Worm (Caenorhabditis elegans) whole organism, L4 larva: Measurements from ENCODE around the gene ceh-21.

Experiments used
- F10B5.3 ChIP-seq: sonication (generic microtip); optimal IDR thresholded peaks from 2 replicates; lab custom pipeline; 2016; ENCODE audit warnings: mild to moderate bottlenecking, missing genetic modification characterization, missing compliant biosample characterization
- F26F4.8 ChIP-seq: fragments of 200-800 bp; sonication (Bioruptor generic); conservative IDR thresholded peaks from 2 replicates; pipeline ENCODE4 v1.3.6; 2022; ENCODE audit warnings: missing genetic modification characterization, missing compliant biosample characterization
- F49E8.2 ChIP-seq: sonication (generic microtip); optimal IDR thresholded peaks from 2 replicates; lab custom pipeline; 2016; ENCODE audit warnings: missing compliant biosample characterization, mild to moderate bottlenecking, missing genetic modification characterization, borderline replicate concordance
- T26A8.4 ChIP-seq: fragments of 200-800 bp; sonication (Bioruptor generic); IDR thresholded peaks from 2 replicates; pipeline ENCODE4 v1.3.6; 2022; ENCODE audit warnings: missing genetic modification characterization, missing compliant biosample characterization
- Y48G9A.11 ChIP-seq: fragments of 200-800 bp; sonication (Bioruptor generic); IDR thresholded peaks from 2 replicates; pipeline ENCODE4 v1.3.6; 2022; ENCODE audit warnings: missing genetic modification reagents, missing genetic modification characterization, missing compliant biosample characterization
- Y5F2A.4 ChIP-seq: fragments of 200-800 bp; sonication (Bioruptor generic); optimal IDR thresholded peaks from 2 replicates; lab custom pipeline; 2018; ENCODE audit warnings: mild to moderate bottlenecking, missing genetic modification characterization, missing compliant biosample characterization
- ZK546.5 ChIP-seq, 2 experiments: sonication (generic microtip); optimal IDR thresholded peaks; 2 replicates each; lab custom pipeline; 2017; ENCODE audit warnings: missing biosample characterization in 2 of 2, missing genetic modification characterization in 2 of 2
- aha-1 ChIP-seq: fragments of 150-350 bp; peaks from one replicate; lab custom pipeline; 2014; ENCODE audit warnings: missing biosample characterization, missing genetic modification characterization
- attf-4 ChIP-seq: sonication (generic microtip); optimal IDR thresholded peaks from 3 replicates; lab custom pipeline; 2017; ENCODE audit warnings: missing biosample characterization, missing genetic modification characterization
- ceh-28 ChIP-seq: fragments of 150-350 bp; optimal IDR thresholded peaks from 2 replicates; lab custom pipeline; 2014; ENCODE audit warnings: missing biosample characterization, missing genetic modification reagents, missing genetic modification characterization
- ces-1 ChIP-seq: fragments of 150-350 bp; sonication (generic microtip); optimal IDR thresholded peaks from 4 replicates; lab custom pipeline; 2014; ENCODE audit warnings: missing biosample characterization, missing genetic modification reagents, missing genetic modification characterization
- cey-2 ChIP-seq: sonication (generic microtip); optimal IDR thresholded peaks from 3 replicates; lab custom pipeline; 2017; ENCODE audit warnings: missing genetic modification characterization, mild to moderate bottlenecking, missing compliant biosample characterization, antibody characterized with exemption, borderline replicate concordance; ENCODE audit not compliant: insufficient read depth
- daf-12 ChIP-seq: fragments of 150-350 bp; optimal IDR thresholded peaks from 2 replicates; lab custom pipeline; 2014; ENCODE audit warnings: missing biosample characterization, missing genetic modification reagents, missing genetic modification characterization
- daf-19 ChIP-seq: fragments of 200-800 bp; sonication (Bioruptor generic); conservative IDR thresholded peaks from 2 replicates; pipeline ENCODE4 v1.3.6; 2022; ENCODE audit warnings: missing genetic modification characterization, missing compliant biosample characterization
- daf-8 ChIP-seq: fragments of 200-800 bp; sonication (Bioruptor generic); IDR thresholded peaks from 2 replicates; pipeline ENCODE4 v1.3.6; 2022; ENCODE audit warnings: missing genetic modification characterization, missing compliant biosample characterization
- dmd-9 ChIP-seq: fragments of 200-800 bp; sonication (Bioruptor generic); IDR thresholded peaks from 2 replicates; pipeline ENCODE4 v1.3.6; 2022; ENCODE audit warnings: missing genetic modification reagents, missing genetic modification characterization, missing compliant biosample characterization
- dve-1 ChIP-seq: sonication (generic microtip); optimal IDR thresholded peaks from 2 replicates; lab custom pipeline; 2017; ENCODE audit warnings: antibody characterized with exemption, mild to moderate bottlenecking, missing genetic modification characterization, missing compliant biosample characterization; ENCODE audit not compliant: insufficient read depth
- egl-27 ChIP-seq: sonication (generic microtip); optimal IDR thresholded peaks from 3 replicates; lab custom pipeline; 2017; ENCODE audit warnings: missing biosample characterization, missing genetic modification reagents, missing genetic modification characterization
- fkh-10 ChIP-seq: fragments of 150-350 bp; optimal IDR thresholded peaks from 2 replicates; lab custom pipeline; 2014; ENCODE audit warnings: missing biosample characterization, missing genetic modification reagents, missing genetic modification characterization
- hlh-30 ChIP-seq: sonication (generic microtip); optimal IDR thresholded peaks from 2 replicates; lab custom pipeline; 2017; ENCODE audit warnings: antibody characterized with exemption, mild to moderate bottlenecking, missing genetic modification characterization, missing compliant biosample characterization; ENCODE audit not compliant: insufficient read depth
- jun-1 ChIP-seq: fragments of 150-350 bp; optimal IDR thresholded peaks from 2 replicates; lab custom pipeline; 2014; ENCODE audit warnings: missing biosample characterization, missing genetic modification reagents, missing genetic modification characterization
- lim-7 ChIP-seq: fragments of 200-800 bp; sonication (Bioruptor generic); IDR thresholded peaks from 2 replicates; pipeline ENCODE4 v1.3.6; 2022; ENCODE audit warnings: missing genetic modification characterization, missing compliant biosample characterization
- lin-1 ChIP-seq: fragments of 200-800 bp; sonication (Bioruptor generic); IDR thresholded peaks from 2 replicates; pipeline ENCODE4 v1.3.6; 2022; ENCODE audit warnings: missing genetic modification reagents, missing genetic modification characterization, missing compliant biosample characterization
- lin-15B ChIP-seq: fragments of 150-350 bp; sonication (generic microtip); optimal IDR thresholded peaks from 3 replicates; lab custom pipeline; 2014; ENCODE audit warnings: missing biosample characterization, missing genetic modification characterization
- lin-39 ChIP-seq: fragments of 150-350 bp; optimal IDR thresholded peaks from 2 replicates; lab custom pipeline; 2014; ENCODE audit warnings: missing biosample characterization, missing genetic modification reagents, missing genetic modification characterization
- lir-3 ChIP-seq: sonication (generic microtip); optimal IDR thresholded peaks from 2 replicates; lab custom pipeline; 2016; ENCODE audit warnings: mild to moderate bottlenecking, missing genetic modification characterization, missing compliant biosample characterization
- lsy-2 ChIP-seq, 2 experiments: fragments of 150-350 bp in 1 of 2; sonication (generic microtip) in 1 of 2; optimal IDR thresholded peaks; 2 replicates each; lab custom pipeline; 2014 to 2017; ENCODE audit warnings: missing biosample characterization in 2 of 2, missing genetic modification characterization in 2 of 2
- madf-9 ChIP-seq: fragments of 200-800 bp; sonication (Bioruptor generic); conservative IDR thresholded peaks from 2 replicates; pipeline ENCODE4 v1.3.6; 2022; ENCODE audit warnings: missing genetic modification reagents, missing genetic modification characterization, missing compliant biosample characterization
- mdl-1 ChIP-seq, 2 experiments: fragments of 150-350 bp in 1 of 2; sonication (generic microtip) in 1 of 2; optimal IDR thresholded peaks; 2 replicates each; lab custom pipeline; 2014 to 2017; ENCODE audit warnings: missing biosample characterization in 2 of 2, missing genetic modification characterization in 2 of 2
- mdt-29 ChIP-seq: fragments of 200-800 bp; sonication (Bioruptor generic); IDR thresholded peaks from 2 replicates; pipeline ENCODE4 v1.3.6; 2022; ENCODE audit warnings: missing genetic modification reagents, missing genetic modification characterization, missing compliant biosample characterization
- mep-1 ChIP-seq: fragments of 150-350 bp; sonication (generic microtip); optimal IDR thresholded peaks from 3 replicates; lab custom pipeline; 2014; ENCODE audit warnings: missing biosample characterization, missing genetic modification characterization
- mxl-2 ChIP-seq: fragments of 200-800 bp; sonication (Bioruptor generic); conservative IDR thresholded peaks from 2 replicates; pipeline ENCODE4 v1.3.6; 2022; ENCODE audit warnings: missing genetic modification reagents, missing genetic modification characterization, missing compliant biosample characterization
- nhr-10 ChIP-seq: fragments of 150-350 bp; optimal IDR thresholded peaks from 2 replicates; lab custom pipeline; 2014; ENCODE audit warnings: missing biosample characterization, missing genetic modification characterization
- nhr-111 ChIP-seq: fragments of 200-800 bp; sonication (Bioruptor generic); optimal IDR thresholded peaks from 2 replicates; lab custom pipeline; 2018; ENCODE audit warnings: mild to moderate bottlenecking, missing genetic modification characterization, missing compliant biosample characterization
- nhr-237 ChIP-seq: sonication (generic microtip); optimal IDR thresholded peaks from 2 replicates; lab custom pipeline; 2017; ENCODE audit warnings: missing biosample characterization, missing genetic modification characterization
- nhr-25 ChIP-seq: sonication (generic microtip); optimal IDR thresholded peaks from 2 replicates; lab custom pipeline; 2017; ENCODE audit warnings: missing genetic modification characterization, mild to moderate bottlenecking, missing compliant biosample characterization, antibody characterized with exemption, moderate library complexity, borderline replicate concordance; ENCODE audit not compliant: insufficient read depth
- nhr-42 ChIP-seq: fragments of 200-800 bp; sonication (Bioruptor generic); IDR thresholded peaks from 2 replicates; pipeline ENCODE4 v1.3.6; 2022; ENCODE audit warnings: missing genetic modification characterization, missing compliant biosample characterization
- nhr-48 ChIP-seq: sonication (generic microtip); optimal IDR thresholded peaks from 2 replicates; lab custom pipeline; 2016; ENCODE audit warnings: mild to moderate bottlenecking, missing genetic modification characterization, missing compliant biosample characterization
- nhr-76 ChIP-seq: fragments of 150-350 bp; optimal IDR thresholded peaks from 2 replicates; lab custom pipeline; 2014; ENCODE audit warnings: missing biosample characterization, missing genetic modification characterization
- nhr-77 ChIP-seq: fragments of 150-350 bp; optimal IDR thresholded peaks from 2 replicates; lab custom pipeline; 2014; ENCODE audit warnings: missing biosample characterization, missing genetic modification characterization
- php-3 ChIP-seq: fragments of 200-800 bp; sonication (Bioruptor generic); IDR thresholded peaks from 2 replicates; pipeline ENCODE4 v1.3.6; 2022; ENCODE audit warnings: missing genetic modification reagents, missing genetic modification characterization, missing compliant biosample characterization
- saeg-2 ChIP-seq: fragments of 200-800 bp; sonication (Bioruptor generic); IDR thresholded peaks from 2 replicates; pipeline ENCODE4 v1.3.6; 2022; ENCODE audit warnings: missing genetic modification reagents, missing genetic modification characterization, missing compliant biosample characterization
- sdz-12 ChIP-seq: fragments of 200-800 bp; sonication (Bioruptor generic); optimal IDR thresholded peaks from 2 replicates; lab custom pipeline; 2018; ENCODE audit warnings: mild to moderate bottlenecking, missing genetic modification characterization, missing compliant biosample characterization
- snpc-1.2 ChIP-seq: fragments of 200-800 bp; sonication (Bioruptor generic); IDR thresholded peaks from 2 replicates; pipeline ENCODE4 v1.3.6; 2022; ENCODE audit warnings: missing genetic modification reagents, missing genetic modification characterization, missing compliant biosample characterization
- snpc-4 ChIP-seq: fragments of 150-350 bp; optimal IDR thresholded peaks from 2 replicates; lab custom pipeline; 2014; ENCODE audit warnings: missing biosample characterization, missing genetic modification characterization
- spr-3 ChIP-seq: fragments of 200-800 bp; sonication (Bioruptor generic); optimal IDR thresholded peaks from 2 replicates; lab custom pipeline; 2018; ENCODE audit warnings: mild to moderate bottlenecking, missing genetic modification characterization, missing compliant biosample characterization
- tra-1 ChIP-seq: fragments of 200-800 bp; sonication (Bioruptor generic); IDR thresholded peaks from 2 replicates; pipeline ENCODE4 v1.3.6; 2022; ENCODE audit warnings: missing genetic modification reagents, missing genetic modification characterization, missing compliant biosample characterization
- unc-130 ChIP-seq: sonication (generic microtip); optimal IDR thresholded peaks from 2 replicates; lab custom pipeline; 2016; ENCODE audit warnings: missing genetic modification reagents, missing genetic modification characterization, missing compliant biosample characterization
- unc-62 ChIP-seq, 3 experiments: fragments of 150-350 bp in 1 of 3; sonication (generic microtip); optimal IDR thresholded peaks in 2 of 3; peaks in 1 of 3; 1 replicate in 1 of 3; 2 replicates in 2 of 3; lab custom pipeline; 2014 to 2017; ENCODE audit warnings: missing biosample characterization in 3 of 3, missing genetic modification characterization in 3 of 3, missing genetic modification reagents in 3 of 3, missing genotype in 1 of 3
- ztf-7 ChIP-seq: fragments of 150-350 bp; optimal IDR thresholded peaks from 2 replicates; lab custom pipeline; 2014; ENCODE audit warnings: missing biosample characterization, missing genetic modification characterization

ceh-21 gene

ce11 chrX:1858616-1859015, 6.1 kb upstream of the ceh-21 start (continued):
- TF ChIP-seq sdz-12 (GFP tag; lab: Kevin White, UChicago) (no peak), nhr-77 (tag; lab: Kevin White, UChicago) (no peak), nhr-111 (peak; percentile 14), nhr-48 (tag; lab: Kevin White, UChicago) (peak; percentile 8), nhr-76 (tag; lab: Kevin White, UChicago) (no peak), ceh-28 (tag; lab: Kevin White, UChicago) (no peak), aha-1 (tag; lab: Kevin White, UChicago) (no peak), ztf-7 (tag; lab: Kevin White, UChicago) (peak; percentile 59), snpc-4 (tag; lab: Kevin White, UChicago) (no peak), fkh-10 (GFP tag; lab: Kevin White, UChicago) (no peak), attf-4 (tag; lab: Kevin White, UChicago) (no peak), lin-1 (GFP tag; lab: Robert Waterston, UW) (peak; percentile 57; the same call in 1 of the 2 replicates), unc-130 (GFP tag; lab: Kevin White, UChicago) (peak; percentile 48), nhr-10 (tag; lab: Kevin White, UChicago) (no peak), hlh-30 (tag; lab: Kevin White, UChicago) (peak; percentile 54), daf-19 (GFP tag; lab: Robert Waterston, UW) (no peak), lin-39 (no peak), egl-27 (tag; lab: Kevin White, UChicago) (no peak), Y5F2A.4 (GFP tag; lab: Kevin White, UChicago) (peak; percentile 31), Y48G9A.11 (GFP tag; lab: Robert Waterston, UW) (peak; percentile 47; the same call in 1 of the 2 replicates), mep-1 (tag; lab: Kevin White, UChicago) (peak; percentile 73), daf-12 (tag; lab: Kevin White, UChicago) (no peak), cey-2 (tag; lab: Kevin White, UChicago) (no peak), lin-15B (no peak), tra-1 (GFP tag; lab: Robert Waterston, UW) (0 out of 2 replicates have a peak, but pooled peaks have one; percentile 55), dve-1 (tag; lab: Kevin White, UChicago) (no peak), lir-3 (tag; lab: Kevin White, UChicago) (peak; percentile 42), ZK546.5 (tag; optimal IDR thresholded peaks at IDR 0.05; lab: Kevin White, UChicago) (no peak), daf-8 (no peak), jun-1 (tag; lab: Kevin White, UChicago) (peak; percentile 54), mdt-29 (GFP tag; lab: Robert Waterston, UW) (peak; percentile 46; the same call in 1 of the 2 replicates), lsy-2 (tag; optimal IDR thresholded peaks at IDR 0.05; lab: Kevin White, UChicago) (peak in 1 of 2 experiments; percentile 39), F26F4.8 (no peak), ces-1 (GFP tag; lab: Kevin White, UChicago) (no peak), F49E8.2 (tag; lab: Kevin White, UChicago) (no peak), mdl-1 (tag; optimal IDR thresholded peaks at IDR 0.05; lab: Kevin White, UChicago) (peak in 1 of 2 experiments; percentile 66), mxl-2 (0 out of 2 replicates have a peak, but pooled peaks have one; percentile 27), F10B5.3 (tag; lab: Kevin White, UChicago) (peak; percentile 4), nhr-25 (tag; lab: Kevin White, UChicago) (no peak), spr-3 (no peak), dmd-9 (GFP tag; lab: Robert Waterston, UW) (peak; percentile 65), saeg-2 (GFP tag; lab: Robert Waterston, UW) (0 out of 2 replicates have a peak, but pooled peaks have one; percentile 43), lim-7 (GFP tag; lab: Robert Waterston, UW) (peak; percentile 82), madf-9 (GFP tag; lab: Robert Waterston, UW) (peak; percentile 66; the same call in 1 of the 2 replicates), php-3 (GFP tag; lab: Robert Waterston, UW) (peak; percentile 74; the same call in 1 of the 2 replicates), T26A8.4 (GFP tag; lab: Robert Waterston, UW) (no peak; the same call in 1 of the 2 replicates), nhr-42 (peak; percentile 83), snpc-1.2 (GFP tag; lab: Robert Waterston, UW) (peak; percentile 78), unc-62 (GFP tag; optimal IDR thresholded peaks at IDR 0.05 in 1 of 2; lab: Kevin White, UChicago) (peak in 1 of 2 experiments; percentile 53), unc-62 (tag; optimal IDR thresholded peaks at IDR 0.05; lab: Kevin White, UChicago) (no peak), nhr-237 (tag; lab: Kevin White, UChicago) (no peak)
